Worm (Caenorhabditis elegans) whole organism, L4/young adult: ENCODE measurements around the gene T14G8.3.

Experiments used
- W03F9.2 ChIP-seq: fragments of 150-350 bp; optimal IDR thresholded peaks from 2 replicates; lab custom pipeline; 2014; ENCODE audit warnings: missing biosample characterization, missing genetic modification characterization
- dao-5 ChIP-seq: sonication (generic microtip); optimal IDR thresholded peaks from 2 replicates; lab custom pipeline; 2016; ENCODE audit warnings: missing genotype, missing genetic modification characterization, moderate library complexity, missing compliant biosample characterization
- him-1 ChIP-seq: sonication (generic microtip); optimal IDR thresholded peaks from 2 replicates; lab custom pipeline; 2016; ENCODE audit warnings: missing genotype, missing genetic modification reagents, missing genetic modification characterization, missing compliant biosample characterization

DNA sequence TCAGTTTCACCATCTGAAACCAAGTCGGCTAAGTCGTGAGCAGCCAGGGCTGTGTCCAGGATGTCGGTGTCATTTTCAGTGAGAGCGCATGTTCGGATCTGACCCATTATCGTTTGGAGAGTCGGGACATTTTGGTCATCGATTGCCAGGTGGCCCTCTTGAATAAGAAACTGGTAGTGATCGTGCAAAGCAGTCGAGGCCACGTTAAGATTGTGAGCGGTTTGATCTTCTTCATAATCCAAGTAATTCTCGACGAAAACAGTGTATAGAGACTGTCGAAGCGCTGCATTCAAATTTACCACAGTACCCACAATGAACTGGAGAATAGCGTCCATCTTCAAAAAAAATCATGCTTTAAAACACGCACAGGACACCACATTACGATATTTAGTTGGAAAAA, 1.5 kb downstream of the T14G8.3 start, which contains the start of gene T14G8.6:
- TF ChIP-seq him-1 (tag; lab: Kevin White, UChicago) (no peak), dao-5 (tag; lab: Kevin White, UChicago) (no peak), W03F9.2 (tag; lab: Kevin White, UChicago) (no peak)
